Fruit fly (Drosophila melanogaster) whole organism, embryonic: ENCODE data around the gene Atu.
A peak's percentile ranks its signal among the peaks of the same experiment; 100 is the strongest.

Experiments
- Asciz ChIP-seq: fragments of 200-800 bp; sonication (Bioruptor generic); optimal IDR thresholded peaks from 2 replicates; lab custom pipeline; 2017; ENCODE audit warnings: missing biosample characterization, mild to moderate bottlenecking, missing genetic modification characterization, missing genetic modification reagents
- CG10979 ChIP-seq: fragments of 200-800 bp; sonication (Bioruptor generic); optimal IDR thresholded peaks from 2 replicates; lab custom pipeline; 2018; ENCODE audit warnings: missing biosample characterization, mild to moderate bottlenecking, missing genetic modification characterization, moderate library complexity
- CG11398 ChIP-seq: fragments of 200-800 bp; sonication (Bioruptor generic); optimal IDR thresholded peaks from 2 replicates; lab custom pipeline; 2016; ENCODE audit warnings: missing biosample characterization, missing genetic modification characterization
- CG12769 ChIP-seq: fragments of 200-800 bp; sonication (Bioruptor generic); optimal IDR thresholded peaks from 2 replicates; lab custom pipeline; 2019; ENCODE audit warnings: missing biosample characterization, mild to moderate bottlenecking, missing genetic modification characterization, moderate library complexity
- CG13424 ChIP-seq: fragments of 200-800 bp; sonication (Bioruptor generic); optimal IDR thresholded peaks from 2 replicates; lab custom pipeline; 2019; ENCODE audit warnings: missing biosample characterization, mild to moderate bottlenecking, missing genetic modification characterization, moderate library complexity
- CG14667 ChIP-seq: fragments of 200-800 bp; sonication (Bioruptor generic); IDR thresholded peaks from 2 replicates; pipeline ENCODE4 v1.3.6; 2022; ENCODE audit warnings: missing biosample characterization, missing genetic modification characterization
- CG15269 ChIP-seq: fragments of 200-800 bp; sonication (Bioruptor generic); optimal IDR thresholded peaks from 2 replicates; lab custom pipeline; 2018; ENCODE audit warnings: missing biosample characterization, mild to moderate bottlenecking, missing genetic modification characterization, moderate library complexity
- CG15479 ChIP-seq: fragments of 200-800 bp; sonication (Bioruptor generic); optimal IDR thresholded peaks from 3 replicates; lab custom pipeline; 2019; ENCODE audit warnings: missing biosample characterization, mild to moderate bottlenecking, missing genetic modification characterization, moderate library complexity
- CG15601 ChIP-seq: fragments of 200-800 bp; sonication (Bioruptor generic); optimal IDR thresholded peaks from 3 replicates; lab custom pipeline; 2019; ENCODE audit warnings: missing biosample characterization, mild to moderate bottlenecking, missing genetic modification characterization, moderate library complexity
- CG17568 ChIP-seq: fragments of 200-800 bp; sonication (Bioruptor generic); optimal IDR thresholded peaks from 2 replicates; lab custom pipeline; 2018; ENCODE audit warnings: missing biosample characterization, mild to moderate bottlenecking, missing genetic modification characterization, moderate library complexity
- CG18599 ChIP-seq: fragments of 200-800 bp; sonication (Bioruptor generic); optimal IDR thresholded peaks from 3 replicates; lab custom pipeline; 2017; ENCODE audit warnings: missing biosample characterization, missing genetic modification characterization, mild to moderate bottlenecking, moderate library complexity, missing genetic modification reagents
- CG18764 ChIP-seq: fragments of 200-800 bp; sonication (Bioruptor generic); optimal IDR thresholded peaks from 3 replicates; lab custom pipeline; 2016; ENCODE audit warnings: missing biosample characterization, missing genetic modification characterization
- CG31388 ChIP-seq: fragments of 200-800 bp; sonication (Bioruptor generic); optimal IDR thresholded peaks from 2 replicates; lab custom pipeline; 2016; ENCODE audit warnings: missing biosample characterization, missing genetic modification characterization
- CG3407 ChIP-seq: fragments of 200-800 bp; sonication (Bioruptor generic); optimal IDR thresholded peaks from 2 replicates; lab custom pipeline; 2018; ENCODE audit warnings: missing biosample characterization, mild to moderate bottlenecking, missing genetic modification characterization
- CG4424 ChIP-seq: fragments of 200-800 bp; sonication (Bioruptor generic); optimal IDR thresholded peaks from 3 replicates; lab custom pipeline; 2016; ENCODE audit warnings: missing biosample characterization, missing genetic modification characterization
- CG5953 ChIP-seq: fragments of 200-800 bp; sonication (Bioruptor generic); IDR thresholded peaks from 2 replicates; pipeline ENCODE4 v1.3.6; 2022; ENCODE audit warnings: missing biosample characterization, missing genetic modification characterization
- CG8765 ChIP-seq: fragments of 200-800 bp; sonication (Bioruptor generic); IDR thresholded peaks from 2 replicates; pipeline ENCODE4 v1.3.6; 2022; ENCODE audit warnings: missing biosample characterization, missing genetic modification characterization
- CG9817 ChIP-seq: fragments of 200-800 bp; sonication (Bioruptor generic); optimal IDR thresholded peaks from 2 replicates; lab custom pipeline; 2018; ENCODE audit warnings: missing biosample characterization, mild to moderate bottlenecking, missing genetic modification characterization, moderate library complexity
- D ChIP-seq, 2 experiments: fragments of 200-800 bp in 1 of 2; fragments of >200 bp in 1 of 2; sonication (Bioruptor generic) in 1 of 2; optimal IDR thresholded peaks; 2 replicates in 1 of 2; 3 replicates in 1 of 2; lab custom pipeline; 2017; ENCODE audit warnings: mild to moderate bottlenecking in 1 of 2, missing biosample characterization in 1 of 2, missing genetic modification characterization in 1 of 2, missing genetic modification reagents in 1 of 2
- Dad ChIP-seq: fragments of 200-800 bp; sonication (Bioruptor generic); optimal IDR thresholded peaks from 3 replicates; lab custom pipeline; 2016; ENCODE audit warnings: missing biosample characterization, missing genetic modification characterization
- H15 ChIP-seq: fragments of 200-800 bp; sonication (Bioruptor generic); IDR thresholded peaks from 3 replicates; pipeline ENCODE4 v1.3.6; 2022; ENCODE audit warnings: missing biosample characterization, missing genetic modification characterization
- HLH54F ChIP-seq: fragments of 200-800 bp; sonication (Bioruptor generic); optimal IDR thresholded peaks from 3 replicates; lab custom pipeline; 2016; ENCODE audit warnings: missing biosample characterization, missing genetic modification characterization
- Hmr ChIP-seq: fragments of 200-800 bp; sonication (Bioruptor generic); optimal IDR thresholded peaks from 3 replicates; lab custom pipeline; 2017; ENCODE audit warnings: mild to moderate bottlenecking, missing biosample characterization, missing genetic modification reagents, missing genetic modification characterization
- Hsf ChIP-seq: fragments of 200-800 bp; sonication (Bioruptor generic); optimal IDR thresholded peaks from 3 replicates; lab custom pipeline; 2016; ENCODE audit warnings: missing biosample characterization, missing genetic modification characterization
- Kr ChIP-seq: fragments of 200-800 bp; sonication (Bioruptor generic); optimal IDR thresholded peaks from 2 replicates; lab custom pipeline; 2017; ENCODE audit warnings: missing biosample characterization, mild to moderate bottlenecking, missing genetic modification characterization
- Sin3A ChIP-seq: fragments of >200 bp; optimal IDR thresholded peaks from 2 replicates; lab custom pipeline; 2018
- Sox100B ChIP-seq: fragments of 200-800 bp; sonication (Bioruptor generic); optimal IDR thresholded peaks from 3 replicates; lab custom pipeline; 2018; ENCODE audit warnings: missing biosample characterization, mild to moderate bottlenecking, missing genetic modification characterization
- Spps ChIP-seq: fragments of 200-800 bp; sonication (Bioruptor generic); optimal IDR thresholded peaks from 2 replicates; lab custom pipeline; 2018; ENCODE audit warnings: missing biosample characterization, mild to moderate bottlenecking, missing genetic modification characterization
- Vsx1 ChIP-seq: fragments of 200-800 bp; sonication (Bioruptor generic); optimal IDR thresholded peaks from 2 replicates; lab custom pipeline; 2017; ENCODE audit warnings: missing biosample characterization, mild to moderate bottlenecking, missing genetic modification characterization, missing genetic modification reagents
- ac ChIP-seq: fragments of 200-800 bp; sonication (Bioruptor generic); optimal IDR thresholded peaks from 3 replicates; lab custom pipeline; 2017; ENCODE audit warnings: missing biosample characterization, mild to moderate bottlenecking, missing genetic modification characterization
- cas ChIP-seq: fragments of 200-800 bp; sonication (Bioruptor generic); IDR thresholded peaks from 2 replicates; pipeline ENCODE4 v1.3.6; 2022; ENCODE audit warnings: missing biosample characterization, missing genetic modification characterization
- cg ChIP-seq: fragments of 200-800 bp; sonication (Bioruptor generic); optimal IDR thresholded peaks from 3 replicates; lab custom pipeline; 2019; ENCODE audit warnings: missing biosample characterization, mild to moderate bottlenecking, missing genetic modification characterization, moderate library complexity
- dmrt99B ChIP-seq: fragments of 200-800 bp; sonication (Bioruptor generic); optimal IDR thresholded peaks from 2 replicates; lab custom pipeline; 2018; ENCODE audit warnings: missing biosample characterization, mild to moderate bottlenecking, missing genetic modification characterization, moderate library complexity
- exex ChIP-seq: fragments of 200-800 bp; sonication (Bioruptor generic); optimal IDR thresholded peaks from 4 replicates; lab custom pipeline; 2018; ENCODE audit warnings: missing biosample characterization, mild to moderate bottlenecking, missing genetic modification characterization, moderate library complexity
- hkb ChIP-seq, 2 experiments: fragments of 200-800 bp in 1 of 2; fragments of >200 bp in 1 of 2; sonication (Bioruptor generic) in 1 of 2; IDR thresholded peaks in 1 of 2; optimal IDR thresholded peaks in 1 of 2; 2 replicates each; pipeline versions ENCODE4 v1.3.6 to Lab custom; 2017 to 2022; ENCODE audit warnings: missing biosample characterization in 1 of 2, missing genetic modification characterization in 1 of 2
- kay ChIP-seq: fragments of 200-800 bp; sonication (Bioruptor generic); optimal IDR thresholded peaks from 2 replicates; lab custom pipeline; 2016; ENCODE audit warnings: missing biosample characterization, missing genetic modification characterization
- knrl ChIP-seq: fragments of 200-800 bp; sonication (Bioruptor generic); IDR thresholded peaks from 3 replicates; pipeline ENCODE4 v1.3.6; 2022; ENCODE audit warnings: missing biosample characterization, missing genetic modification characterization; ENCODE audit not compliant: partially characterized antibody
- nau ChIP-seq: fragments of 200-800 bp; sonication (Bioruptor generic); optimal IDR thresholded peaks from 3 replicates; lab custom pipeline; 2017; ENCODE audit warnings: missing biosample characterization, mild to moderate bottlenecking, missing genetic modification characterization, missing genetic modification reagents
- nerfin-1 ChIP-seq: fragments of 200-800 bp; sonication (Bioruptor generic); optimal IDR thresholded peaks from 3 replicates; lab custom pipeline; 2019; ENCODE audit warnings: missing biosample characterization, mild to moderate bottlenecking, missing genetic modification characterization, moderate library complexity
- nerfin-2 ChIP-seq: fragments of 200-800 bp; sonication (Bioruptor generic); IDR thresholded peaks from 2 replicates; pipeline ENCODE4 v1.3.6; 2022; ENCODE audit warnings: missing biosample characterization, missing genetic modification characterization; ENCODE audit not compliant: partially characterized antibody
- p53 ChIP-seq: fragments of 200-800 bp; sonication (Bioruptor generic); optimal IDR thresholded peaks from 2 replicates; lab custom pipeline; 2016; ENCODE audit warnings: missing biosample characterization, missing genetic modification characterization
- pho ChIP-seq: fragments of 200-800 bp; sonication (Bioruptor generic); optimal IDR thresholded peaks from 2 replicates; lab custom pipeline; 2016; ENCODE audit warnings: missing biosample characterization, missing genetic modification characterization
- phol ChIP-seq: fragments of 200-800 bp; sonication (Bioruptor generic); optimal IDR thresholded peaks from 3 replicates; lab custom pipeline; 2018; ENCODE audit warnings: missing biosample characterization, mild to moderate bottlenecking, missing genetic modification characterization, moderate library complexity
- pnt ChIP-seq: fragments of 200-800 bp; sonication (Bioruptor generic); optimal IDR thresholded peaks from 3 replicates; lab custom pipeline; 2016; ENCODE audit warnings: missing biosample characterization, missing genetic modification characterization
- sens ChIP-seq: fragments of 200-800 bp; sonication (Bioruptor generic); peaks from one replicate; lab custom pipeline; 2016; ENCODE audit warnings: missing biosample characterization, missing genetic modification characterization
- so ChIP-seq: fragments of 200-800 bp; sonication (Bioruptor generic); IDR thresholded peaks from 3 replicates; pipeline ENCODE4 v1.3.6; 2022; ENCODE audit warnings: missing biosample characterization, missing genetic modification characterization
- ssp ChIP-seq: fragments of 200-800 bp; sonication (Bioruptor generic); IDR thresholded peaks from 2 replicates; pipeline ENCODE4 v1.3.6; 2022; ENCODE audit warnings: missing biosample characterization, missing genetic modification characterization
- tll ChIP-seq, 2 experiments: fragments of 200-800 bp in 1 of 2; fragments of >200 bp in 1 of 2; sonication (Bioruptor generic) in 1 of 2; optimal IDR thresholded peaks; 2 replicates each; lab custom pipeline; 2017 to 2019; ENCODE audit warnings: missing biosample characterization in 2 of 2, missing genetic modification characterization in 2 of 2, mild to moderate bottlenecking in 1 of 2, moderate library complexity in 1 of 2
- wdn ChIP-seq: fragments of 200-800 bp; sonication (Bioruptor generic); IDR thresholded peaks from 2 replicates; pipeline ENCODE4 v1.3.6; 2022; ENCODE audit warnings: missing biosample characterization, missing genetic modification characterization

The Atu gene

dm6 chr3R:5601044-5601523, 12.1 kb upstream of the Atu start, which contains the start of the genes kra and SecS (continued):
- TF ChIP-seq nerfin-1, result peak; percentile 47
- peak; percentile 53 for TF ChIP-seq Dad
- TF ChIP-seq cg (GFP tag; lab: Kevin White, UChicago), result no peak
- peak; percentile 43 to 92 for TF ChIP-seq tll (GFP tag; optimal IDR thresholded peaks at IDR 0.05; lab: Kevin White, UChicago)
- TF ChIP-seq Sin3A (lab: Kevin White, UChicago), result peak; percentile 84
- no peak for TF ChIP-seq D (optimal IDR thresholded peaks at IDR 0.05; lab: Kevin White, UChicago)
- no peak for TF ChIP-seq D (GFP tag; optimal IDR thresholded peaks at IDR 0.05; lab: Kevin White, UChicago)
- TF ChIP-seq ssp, result no peak
- no peak for TF ChIP-seq CG15479 (GFP tag; lab: Kevin White, UChicago)
- TF ChIP-seq CG15269 (tag; lab: Kevin White, UChicago), result peak; percentile 54
- no peak for TF ChIP-seq H15
- TF ChIP-seq CG11398 (GFP tag; lab: Kevin White, UChicago), result no peak
- no peak for TF ChIP-seq knrl (GFP tag; lab: Robert Waterston, UW)
- TF ChIP-seq Hmr (GFP tag; lab: Kevin White, UChicago), result peak; percentile 81
- no peak for TF ChIP-seq Asciz
- TF ChIP-seq pnt (GFP tag; lab: Kevin White, UChicago), result peak; percentile 21
- no peak for TF ChIP-seq CG8765 (GFP tag; lab: Robert Waterston, UW)
- peak; percentile 75 for TF ChIP-seq CG9817 (tag; lab: Kevin White, UChicago)
- no peak for TF ChIP-seq Vsx1 (GFP tag; lab: Kevin White, UChicago)
- no peak for TF ChIP-seq Spps
- TF ChIP-seq kay (GFP tag; lab: Kevin White, UChicago), result no peak
- peak; percentile 53 for TF ChIP-seq HLH54F (GFP tag; lab: Kevin White, UChicago)
- no peak for TF ChIP-seq CG12769 (tag; lab: Kevin White, UChicago)
- TF ChIP-seq phol (tag; lab: Kevin White, UChicago), result peak; percentile 82
- peak; percentile 71 for TF ChIP-seq CG4424
- no peak for TF ChIP-seq ac
- TF ChIP-seq CG31388, result no peak
- TF ChIP-seq CG17568 (GFP tag; lab: Kevin White, UChicago), result no peak
- peak; percentile 92 for TF ChIP-seq sens
- TF ChIP-seq wdn (GFP tag; lab: Robert Waterston, UW), result no peak
- TF ChIP-seq so, result no peak
- TF ChIP-seq CG14667 (GFP tag; lab: Robert Waterston, UW), result no peak
- TF ChIP-seq Hsf (GFP tag; lab: Kevin White, UChicago), result peak; percentile 52
- peak; percentile 6 for TF ChIP-seq exex (tag; lab: Kevin White, UChicago)
- TF ChIP-seq CG13424, result peak; percentile 77
- TF ChIP-seq CG5953, result no peak
- no peak for TF ChIP-seq CG3407 (GFP tag; lab: Kevin White, UChicago)
- TF ChIP-seq Kr (GFP tag; lab: Kevin White, UChicago), result no peak
- peak; percentile 50 for TF ChIP-seq CG15601 (tag; lab: Kevin White, UChicago)
- peak; percentile 72 for TF ChIP-seq CG18599 (GFP tag; lab: Kevin White, UChicago)
- TF ChIP-seq nerfin-2 (GFP tag; lab: Robert Waterston, UW), result no peak
- TF ChIP-seq Sox100B (GFP tag; lab: Kevin White, UChicago), result peak; percentile 71
- peak; percentile 47 for TF ChIP-seq pho (GFP tag; lab: Kevin White, UChicago)
- peak; percentile 84 for TF ChIP-seq hkb (optimal IDR thresholded peaks at IDR 0.05; lab: Kevin White, UChicago)
- no peak for TF ChIP-seq hkb (GFP tag; IDR thresholded peaks at IDR 0.05; lab: Robert Waterston, UW)
- TF ChIP-seq p53 (GFP tag; lab: Kevin White, UChicago), result no peak
- peak; percentile 27 for TF ChIP-seq CG18764
- TF ChIP-seq nau, result no peak
- no peak for TF ChIP-seq cas (GFP tag; lab: Robert Waterston, UW)
- TF ChIP-seq dmrt99B, result no peak
- peak; percentile 46 for TF ChIP-seq CG10979 (tag; lab: Kevin White, UChicago)
